Fruit fly (Drosophila melanogaster) whole organism, pupa: Measurements from ENCODE around the gene Qsox2.

ENCODE experiments used
- CG10348 ChIP-seq: fragments of 200-800 bp; sonication (Bioruptor generic); IDR thresholded peaks from 2 replicates; pipeline ENCODE4 v1.3.6; 2022; ENCODE audit warnings: missing biosample characterization, missing genetic modification characterization
- CG12605 ChIP-seq: fragments of 200-800 bp; sonication (Bioruptor generic); IDR thresholded peaks from 2 replicates; pipeline ENCODE4 v1.3.6; 2022; ENCODE audit warnings: missing biosample characterization, missing genetic modification characterization
- CG13204 ChIP-seq: fragments of 200-800 bp; sonication (Bioruptor generic); optimal IDR thresholded peaks from 2 replicates; lab custom pipeline; 2018; ENCODE audit warnings: missing biosample characterization, mild to moderate bottlenecking, missing genetic modification characterization, moderate library complexity
- CG14655 ChIP-seq: fragments of 200-800 bp; sonication (Bioruptor generic); optimal IDR thresholded peaks from 3 replicates; lab custom pipeline; 2017; ENCODE audit warnings: mild to moderate bottlenecking, missing biosample characterization, missing genetic modification reagents, missing genetic modification characterization
- CG15710 ChIP-seq: fragments of 200-800 bp; sonication (Bioruptor generic); optimal IDR thresholded peaks from 2 replicates; lab custom pipeline; 2018; ENCODE audit warnings: missing biosample characterization, mild to moderate bottlenecking, missing genetic modification characterization, moderate library complexity
- CG17806 ChIP-seq: fragments of 200-800 bp; sonication (Bioruptor generic); optimal IDR thresholded peaks from 2 replicates; lab custom pipeline; 2018; ENCODE audit warnings: missing biosample characterization, mild to moderate bottlenecking, missing genetic modification characterization, moderate library complexity
- CG32121 ChIP-seq: fragments of 200-800 bp; sonication (Bioruptor generic); IDR thresholded peaks from 2 replicates; pipeline ENCODE4 v1.3.6; 2022; ENCODE audit warnings: missing biosample characterization, missing genetic modification characterization
- CG34367 ChIP-seq: fragments of 200-800 bp; sonication (Bioruptor generic); optimal IDR thresholded peaks from 2 replicates; lab custom pipeline; 2018; ENCODE audit warnings: missing biosample characterization, mild to moderate bottlenecking, missing genetic modification characterization
- CG4496 ChIP-seq: fragments of 200-800 bp; sonication (Bioruptor generic); IDR thresholded peaks from 3 replicates; pipeline ENCODE4 v1.3.6; 2022; ENCODE audit warnings: missing biosample characterization, missing genetic modification characterization
- CG8159 ChIP-seq: fragments of 200-800 bp; sonication (Bioruptor generic); optimal IDR thresholded peaks from 3 replicates; lab custom pipeline; 2018; ENCODE audit warnings: missing biosample characterization, mild to moderate bottlenecking, missing genetic modification characterization, moderate library complexity
- CG8301 ChIP-seq: fragments of 200-800 bp; sonication (Bioruptor generic); optimal IDR thresholded peaks from 2 replicates; lab custom pipeline; 2018; ENCODE audit warnings: missing biosample characterization, mild to moderate bottlenecking, missing genetic modification characterization
- CG9948 ChIP-seq: fragments of 200-800 bp; sonication (Bioruptor generic); optimal IDR thresholded peaks from 2 replicates; lab custom pipeline; 2018; ENCODE audit warnings: missing biosample characterization, mild to moderate bottlenecking, missing genetic modification characterization, moderate library complexity
- D1 ChIP-seq: fragments of 200-800 bp; sonication (Bioruptor generic); optimal IDR thresholded peaks from 2 replicates; lab custom pipeline; 2018; ENCODE audit warnings: missing biosample characterization, mild to moderate bottlenecking, missing genetic modification characterization, moderate library complexity
- EcR ChIP-seq: fragments of 200-800 bp; sonication (Bioruptor generic); optimal IDR thresholded peaks from 3 replicates; lab custom pipeline; 2019; ENCODE audit warnings: missing biosample characterization, missing genetic modification characterization, mild to moderate bottlenecking, moderate library complexity, missing genetic modification reagents
- Ets98B ChIP-seq: fragments of 200-800 bp; sonication (Bioruptor generic); IDR thresholded peaks from 2 replicates; pipeline ENCODE4 v1.3.6; 2022; ENCODE audit warnings: missing biosample characterization, missing genetic modification characterization
- Pif1A ChIP-seq: fragments of 200-800 bp; sonication (Bioruptor generic); optimal IDR thresholded peaks from 3 replicates; lab custom pipeline; 2016; ENCODE audit warnings: missing biosample characterization, missing genetic modification characterization
- Pif1B ChIP-seq: fragments of 200-800 bp; sonication (Bioruptor generic); optimal IDR thresholded peaks from 3 replicates; lab custom pipeline; 2016; ENCODE audit warnings: missing biosample characterization, missing genetic modification characterization
- Snoo ChIP-seq: fragments of 200-800 bp; sonication (Bioruptor generic); optimal IDR thresholded peaks from 3 replicates; lab custom pipeline; 2017; ENCODE audit warnings: missing biosample characterization, mild to moderate bottlenecking, missing genetic modification characterization, inconsistent platforms
- fd96Ca ChIP-seq: fragments of 200-800 bp; sonication (Bioruptor generic); IDR thresholded peaks from 3 replicates; pipeline ENCODE4 v1.3.6; 2022; ENCODE audit warnings: missing biosample characterization, missing genetic modification characterization
- gl ChIP-seq: fragments of 200-800 bp; sonication (Bioruptor generic); optimal IDR thresholded peaks from 2 replicates; lab custom pipeline; 2018; ENCODE audit warnings: missing biosample characterization, mild to moderate bottlenecking, missing genetic modification characterization
- rn ChIP-seq: fragments of 200-800 bp; sonication (Bioruptor generic); IDR thresholded peaks from 2 replicates; pipeline ENCODE4 v1.3.6; 2022; ENCODE audit warnings: missing biosample characterization, missing genetic modification characterization

Qsox2 gene

DNA sequence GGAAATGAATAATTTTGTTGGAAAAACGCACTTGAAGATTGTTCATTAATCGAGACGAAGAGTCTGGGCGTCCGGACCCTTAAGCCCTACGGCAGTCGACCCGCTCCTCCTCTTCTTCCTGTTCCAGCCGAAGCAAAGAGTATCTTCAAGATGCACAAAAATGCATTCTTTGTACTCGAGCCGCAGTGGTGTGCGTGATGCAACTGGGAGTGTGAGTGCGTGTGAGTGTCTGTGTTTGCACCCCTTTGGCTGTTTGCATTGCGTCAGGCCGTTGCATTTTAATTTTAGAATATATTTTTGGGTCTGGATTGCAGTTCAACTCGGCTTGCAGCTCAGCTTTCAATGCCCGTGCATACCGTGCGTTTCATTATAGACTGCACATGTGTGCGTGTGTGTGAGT, 32.2 kb downstream of the Qsox2 start:
- TF ChIP-seq CG9948 (no peak), CG8159 (tag; lab: Kevin White, UChicago) (peak; percentile 7), CG10348 (GFP tag; lab: Robert Waterston, UW) (no peak), gl (peak; percentile 5), rn (no peak), EcR (GFP tag; lab: Kevin White, UChicago) (peak; percentile 50), CG13204 (peak; percentile 58), CG12605 (GFP tag; lab: Robert Waterston, UW) (no peak)
- TF ChIP-seq, all 21 proteins: peak for 4

DNA sequence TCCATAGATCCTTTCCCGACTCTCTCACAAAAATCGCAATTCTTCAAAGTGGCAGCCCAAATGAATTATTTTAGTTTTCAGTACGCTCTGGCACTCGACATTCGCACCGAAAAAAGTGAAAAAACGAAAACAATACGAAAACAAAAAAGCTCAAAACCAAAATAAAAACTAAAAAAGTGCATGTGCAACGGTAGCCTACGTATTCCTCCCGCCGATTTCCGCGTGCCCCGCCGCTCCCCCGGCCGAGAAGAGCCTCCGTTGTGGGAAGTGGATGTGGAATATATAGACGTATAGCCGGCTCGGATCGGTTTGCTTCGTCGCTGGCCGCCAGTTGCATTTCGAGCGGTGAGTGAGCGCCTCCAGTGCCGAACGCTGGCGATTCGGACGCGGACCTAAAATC, 34.5 kb downstream of the Qsox2 start:
- TF ChIP-seq CG9948: no peak
- TF ChIP-seq D1 (tag; lab: Kevin White, UChicago): no peak
- TF ChIP-seq fd96Ca (GFP tag; lab: Robert Waterston, UW): peak; percentile 59; the same call in 2 of the 3 replicates
- TF ChIP-seq CG32121 (GFP tag; lab: Robert Waterston, UW): peak; percentile 49; the same call in 1 of the 2 replicates
- TF ChIP-seq CG13204: peak; percentile 74
- TF ChIP-seq CG12605 (GFP tag; lab: Robert Waterston, UW): no peak
- peak; percentile 20 for TF ChIP-seq gl
- peak; percentile 32 for TF ChIP-seq CG8159 (tag; lab: Kevin White, UChicago)
- TF ChIP-seq rn: 0 out of 2 replicates have a peak, but pooled peaks have one; percentile 14
- peak; percentile 43 for TF ChIP-seq Ets98B (GFP tag; lab: Robert Waterston, UW)

DNA sequence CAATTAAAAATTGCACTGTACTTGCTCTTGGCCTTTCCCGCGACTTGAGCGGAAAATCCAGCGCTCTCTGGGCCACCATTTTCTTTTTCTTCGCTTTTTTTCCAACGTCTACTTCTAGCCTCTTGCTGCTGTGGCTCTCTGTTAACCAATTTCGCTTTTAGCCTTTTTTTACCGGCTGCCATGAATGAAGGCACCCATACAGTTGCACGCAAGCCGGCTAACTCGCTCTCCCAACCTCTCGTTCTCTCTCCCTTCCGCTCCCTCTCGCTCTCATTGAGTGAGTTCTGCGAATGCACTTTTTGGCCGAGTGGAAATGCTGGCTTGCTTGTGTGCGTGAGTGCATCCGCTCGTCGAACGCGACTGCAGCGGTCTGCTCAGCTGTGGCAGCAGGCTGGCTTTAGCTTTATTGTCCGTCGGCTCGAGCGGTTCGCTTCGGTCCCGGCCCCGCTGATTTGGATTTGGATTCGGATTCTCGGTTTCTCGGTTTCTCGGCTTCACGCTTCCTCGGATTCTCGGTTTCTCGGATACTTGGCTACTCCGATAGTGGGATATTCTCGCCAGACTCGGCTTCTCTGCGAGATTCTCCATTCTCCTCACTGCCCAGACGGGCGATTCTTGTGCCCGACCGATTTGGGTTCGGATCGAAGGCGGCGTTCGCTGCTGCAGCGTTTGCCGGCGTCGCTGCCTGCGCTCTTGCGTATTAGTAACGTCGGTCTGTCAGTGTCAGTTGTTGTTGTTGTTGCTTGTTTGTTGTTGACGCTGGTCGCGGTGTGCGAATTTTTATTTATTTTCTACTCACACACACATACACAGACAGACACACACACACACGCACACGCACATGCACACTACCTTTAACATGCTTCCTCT, 35.4 kb downstream of the Qsox2 start, which contains the start of gene Eip93F:
Eip93F (plus strand) TSS at position 424 of the 870 bp plus-strand sequence.
- peak; percentile 63 for TF ChIP-seq CG34367 (tag; lab: Kevin White, UChicago)
- TF ChIP-seq CG14655: peak; percentile 77
- TF ChIP-seq D1 (tag; lab: Kevin White, UChicago): peak; percentile 39
- TF ChIP-seq Snoo (tag; lab: Kevin White, UChicago): no peak
- TF ChIP-seq Pif1A: peak; percentile 38
- TF ChIP-seq CG15710 (tag; lab: Kevin White, UChicago): peak; percentile 66
- peak; percentile 26 for TF ChIP-seq CG9948
- TF ChIP-seq fd96Ca (GFP tag; lab: Robert Waterston, UW): peak; percentile 79
- peak; percentile 70; the same call in 2 of the 3 replicates for TF ChIP-seq CG4496
- peak; percentile 52 for TF ChIP-seq CG8301
- TF ChIP-seq Pif1B (GFP tag; lab: Kevin White, UChicago): peak; percentile 0
- peak; percentile 63 for TF ChIP-seq EcR (GFP tag; lab: Kevin White, UChicago)
- peak; percentile 88 for TF ChIP-seq gl
- TF ChIP-seq CG12605 (GFP tag; lab: Robert Waterston, UW): peak; percentile 52
- TF ChIP-seq CG13204: peak; percentile 93
- TF ChIP-seq CG8159 (tag; lab: Kevin White, UChicago): peak; percentile 35
- TF ChIP-seq Ets98B (GFP tag; lab: Robert Waterston, UW): peak; percentile 67
- TF ChIP-seq rn: no peak
- TF ChIP-seq CG17806 (tag; lab: Kevin White, UChicago): peak; percentile 17
- TF ChIP-seq CG10348 (GFP tag; lab: Robert Waterston, UW): no peak
- peak; percentile 37; the same call in 1 of the 2 replicates for TF ChIP-seq CG32121 (GFP tag; lab: Robert Waterston, UW)

DNA sequence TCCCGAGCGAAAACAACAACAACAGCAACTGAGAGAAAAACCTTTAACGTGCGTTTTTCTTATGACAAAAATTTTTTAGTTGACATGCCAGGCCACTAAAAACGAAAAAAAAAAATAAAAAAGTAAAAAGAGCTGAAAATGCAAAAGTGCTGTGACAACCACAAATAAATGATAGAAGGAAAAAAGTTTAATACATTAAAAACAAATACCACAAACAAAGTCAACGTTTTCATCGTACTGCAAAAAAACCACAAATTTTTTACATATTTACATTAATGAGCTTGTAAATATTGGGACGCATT, 36.0 kb downstream of the Qsox2 start:
- peak; percentile 22 for TF ChIP-seq Pif1A
- no peak for TF ChIP-seq Snoo (tag; lab: Kevin White, UChicago)
- TF ChIP-seq CG14655: peak; percentile 11
- no peak for TF ChIP-seq CG4496
- peak; percentile 5 for TF ChIP-seq D1 (tag; lab: Kevin White, UChicago)

DNA sequence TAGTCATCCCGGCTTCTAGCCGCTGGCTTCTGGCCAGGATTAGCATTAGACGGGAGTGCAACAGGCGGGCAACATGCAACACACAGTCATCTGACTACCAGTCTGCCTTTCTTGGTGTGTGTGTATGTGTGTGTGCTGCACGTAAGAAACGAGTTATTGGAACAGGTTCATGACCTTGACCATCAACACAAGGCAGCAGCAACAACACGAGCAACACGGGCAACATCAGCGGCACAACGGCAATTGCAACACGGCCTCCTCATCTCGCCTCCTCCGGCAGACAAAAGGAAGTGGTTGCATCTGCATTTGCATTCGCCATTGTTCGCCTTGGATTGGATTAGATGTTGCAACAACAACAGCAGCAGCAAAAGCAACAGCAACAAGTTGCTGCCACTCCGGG, 37.8 kb downstream of the Qsox2 start:
- TF ChIP-seq gl: no peak
- TF ChIP-seq EcR (GFP tag; lab: Kevin White, UChicago): peak; percentile 83
- TF ChIP-seq CG13204: peak; percentile 15
- no peak for TF ChIP-seq CG32121 (GFP tag; lab: Robert Waterston, UW)
- TF ChIP-seq fd96Ca (GFP tag; lab: Robert Waterston, UW): 0 out of 3 replicates have a peak, but pooled peaks have one; percentile 18
- TF ChIP-seq CG4496: peak; percentile 57; the same call in 2 of the 3 replicates

DNA sequence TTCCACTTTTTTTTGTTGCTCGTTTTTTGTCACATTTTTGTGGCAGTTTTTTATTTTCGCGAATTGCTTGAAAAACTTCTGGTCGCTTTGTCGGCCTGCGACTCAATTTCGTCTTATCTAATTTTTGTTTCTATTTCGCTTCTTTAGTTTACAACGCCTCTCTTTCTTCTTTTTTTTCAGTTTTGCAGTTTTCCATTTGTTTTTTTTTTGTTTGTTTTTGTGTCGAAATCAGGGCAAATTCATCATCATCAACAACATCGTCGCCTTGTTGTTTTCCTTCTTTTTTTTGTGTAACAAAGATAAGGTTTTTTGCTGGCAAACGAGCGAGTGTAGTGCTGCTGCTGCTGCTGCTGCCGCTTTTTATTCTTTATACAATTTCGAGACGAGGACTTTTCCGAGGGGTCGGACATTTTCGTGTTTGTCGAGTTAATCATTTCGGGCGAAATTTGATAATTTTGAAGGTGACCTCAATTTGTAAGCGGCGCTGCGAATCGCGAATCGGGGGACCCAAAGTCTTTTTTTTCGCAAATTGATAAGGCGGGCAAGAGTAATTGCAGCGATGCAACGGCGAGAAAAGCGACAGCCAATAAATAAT, 40.6 kb downstream of the Qsox2 start:
- TF ChIP-seq Ets98B (GFP tag; lab: Robert Waterston, UW) (peak; percentile 29; the same call in 1 of the 2 replicates), CG12605 (GFP tag; lab: Robert Waterston, UW) (peak; percentile 65), EcR (GFP tag; lab: Kevin White, UChicago) (no peak), CG8159 (tag; lab: Kevin White, UChicago) (no peak), CG34367 (tag; lab: Kevin White, UChicago) (no peak), CG15710 (tag; lab: Kevin White, UChicago) (no peak), CG17806 (tag; lab: Kevin White, UChicago) (no peak), CG4496 (peak; percentile 17; the same call in 1 of the 3 replicates)
